Worm (Caenorhabditis elegans) whole organism, L1 larva: ENCODE results near the gene F14H8.8.

Experiments used
- C04F5.9 ChIP-seq: sonication (generic microtip); optimal IDR thresholded peaks from 2 replicates; lab custom pipeline; 2016; ENCODE audit warnings: missing genetic modification characterization, missing compliant biosample characterization
- C16A3.4 ChIP-seq: fragments of 150-350 bp; optimal IDR thresholded peaks from 2 replicates; lab custom pipeline; 2014; ENCODE audit warnings: missing biosample characterization, missing genetic modification characterization
- Y116A8C.19 ChIP-seq: sonication (generic microtip); optimal IDR thresholded peaks from 2 replicates; lab custom pipeline; 2016; ENCODE audit warnings: missing compliant biosample characterization, missing genetic modification characterization, borderline replicate concordance
- aha-1 ChIP-seq: fragments of 150-350 bp; optimal IDR thresholded peaks from 2 replicates; lab custom pipeline; 2014; ENCODE audit warnings: missing biosample characterization, missing genetic modification characterization
- ceh-63 ChIP-seq: fragments of 200-800 bp; sonication (Bioruptor generic); optimal IDR thresholded peaks from 2 replicates; lab custom pipeline; 2018; ENCODE audit warnings: mild to moderate bottlenecking, missing genetic modification characterization, missing compliant biosample characterization
- ces-1 ChIP-seq: fragments of 150-350 bp; optimal IDR thresholded peaks from 2 replicates; lab custom pipeline; 2014; ENCODE audit warnings: missing biosample characterization, missing genetic modification reagents, missing genetic modification characterization
- dpl-1 ChIP-seq, 3 experiments: fragments of 150-350 bp in 2 of 3; sonication (generic microtip) in 1 of 3; optimal IDR thresholded peaks; 2 replicates each; lab custom pipeline; 2014 to 2017; ENCODE audit warnings: missing biosample characterization in 3 of 3, missing genetic modification characterization in 3 of 3, missing genetic modification reagents in 3 of 3
- efl-1 ChIP-seq, 4 experiments: fragments of 150-350 bp; optimal IDR thresholded peaks in 3 of 4; peaks in 1 of 4; 1 replicate in 1 of 4; 2 replicates in 3 of 4; lab custom pipeline; 2014; ENCODE audit warnings: missing biosample characterization in 2 of 4, missing genetic modification characterization in 2 of 4, missing genetic modification reagents in 2 of 4
- efl-3 ChIP-seq: fragments of 200-800 bp; sonication (Bioruptor generic); optimal IDR thresholded peaks from 2 replicates; lab custom pipeline; 2018; ENCODE audit warnings: mild to moderate bottlenecking, missing genetic modification characterization, missing compliant biosample characterization
- egl-27 ChIP-seq, 2 experiments: fragments of 150-350 bp in 1 of 2; sonication (generic microtip); optimal IDR thresholded peaks; 3 replicates each; lab custom pipeline; 2017 to 2018; ENCODE audit warnings: missing biosample characterization in 2 of 2, missing genetic modification characterization in 2 of 2, missing genetic modification reagents in 2 of 2
- elt-2 ChIP-seq: sonication (generic microtip); optimal IDR thresholded peaks from 2 replicates; lab custom pipeline; 2016; ENCODE audit warnings: missing genetic modification characterization, mild to moderate bottlenecking, inconsistent platforms, missing compliant biosample characterization, missing genetic modification reagents
- fos-1 ChIP-seq: fragments of 150-350 bp; optimal IDR thresholded peaks from 2 replicates; lab custom pipeline; 2014; ENCODE audit warnings: missing biosample characterization, missing genetic modification characterization
- grh-1 ChIP-seq: fragments of 200-800 bp; sonication (Bioruptor generic); IDR thresholded peaks from 2 replicates; pipeline ENCODE4 v1.3.6; 2022; ENCODE audit warnings: missing genetic modification reagents, missing genetic modification characterization, missing compliant biosample characterization
- isw-1 ChIP-seq: fragments of 200-800 bp; sonication (Bioruptor generic); IDR thresholded peaks from 2 replicates; pipeline ENCODE4 v1.3.6; 2022; ENCODE audit warnings: missing genetic modification characterization, missing compliant biosample characterization
- lir-3 ChIP-seq: sonication (generic microtip); optimal IDR thresholded peaks from 2 replicates; lab custom pipeline; 2016; ENCODE audit warnings: mild to moderate bottlenecking, missing genetic modification characterization, moderate library complexity, missing compliant biosample characterization; ENCODE audit not compliant: poor library complexity
- mdl-1 ChIP-seq, 2 experiments: fragments of 150-350 bp; optimal IDR thresholded peaks; 2 replicates each; lab custom pipeline; 2014 to 2017; ENCODE audit warnings: missing biosample characterization in 2 of 2, missing genetic modification characterization in 2 of 2, inconsistent platforms in 1 of 2
- mep-1 ChIP-seq: fragments of 150-350 bp; optimal IDR thresholded peaks from 2 replicates; lab custom pipeline; 2014; ENCODE audit warnings: missing biosample characterization, missing genetic modification characterization
- nhr-12 ChIP-seq: sonication (generic microtip); optimal IDR thresholded peaks from 2 replicates; lab custom pipeline; 2017; ENCODE audit warnings: missing biosample characterization, missing genetic modification characterization
- nhr-19 ChIP-seq: fragments of 200-800 bp; sonication (Bioruptor generic); conservative IDR thresholded peaks from 2 replicates; pipeline ENCODE4 v1.3.6; 2022; ENCODE audit warnings: missing genetic modification characterization, missing compliant biosample characterization
- nhr-237 ChIP-seq: fragments of 150-350 bp; optimal IDR thresholded peaks from 2 replicates; lab custom pipeline; 2014; ENCODE audit warnings: missing biosample characterization, missing genetic modification characterization
- nhr-47 ChIP-seq: sonication (generic microtip); optimal IDR thresholded peaks from 2 replicates; lab custom pipeline; 2016; ENCODE audit warnings: mild to moderate bottlenecking, missing genetic modification characterization, moderate library complexity, missing compliant biosample characterization
- nhr-76 ChIP-seq: sonication (generic microtip); optimal IDR thresholded peaks from 2 replicates; lab custom pipeline; 2017; ENCODE audit warnings: missing biosample characterization, missing genetic modification characterization
- nhr-77 ChIP-seq: fragments of 150-350 bp; optimal IDR thresholded peaks from 2 replicates; lab custom pipeline; 2014; ENCODE audit warnings: missing biosample characterization, missing genetic modification characterization
- nhr-85 ChIP-seq: sonication (generic microtip); peaks from one replicate; lab custom pipeline; 2016; ENCODE audit warnings: missing genetic modification characterization, inconsistent platforms, missing compliant biosample characterization
- pag-3 ChIP-seq: sonication (generic microtip); optimal IDR thresholded peaks from 2 replicates; lab custom pipeline; 2017; ENCODE audit warnings: missing genetic modification characterization, mild to moderate bottlenecking, missing compliant biosample characterization, antibody characterized with exemption, borderline replicate concordance; ENCODE audit not compliant: insufficient read depth
- pax-3 ChIP-seq: fragments of 200-800 bp; sonication (Bioruptor generic); optimal IDR thresholded peaks from 2 replicates; lab custom pipeline; 2018; ENCODE audit warnings: mild to moderate bottlenecking, missing genetic modification characterization, moderate library complexity, missing compliant biosample characterization
- snu-23 ChIP-seq: sonication (generic microtip); optimal IDR thresholded peaks from 2 replicates; lab custom pipeline; 2016; ENCODE audit warnings: missing genetic modification characterization, missing compliant biosample characterization
- sptf-1 ChIP-seq: fragments of 150-350 bp; optimal IDR thresholded peaks from 2 replicates; lab custom pipeline; 2014; ENCODE audit warnings: missing biosample characterization, missing genetic modification characterization
- unc-130 ChIP-seq: fragments of 150-350 bp; optimal IDR thresholded peaks from 2 replicates; lab custom pipeline; 2017; ENCODE audit warnings: missing biosample characterization, missing genetic modification characterization, inconsistent platforms
- unc-30 ChIP-seq: sonication (generic microtip); optimal IDR thresholded peaks from 2 replicates; lab custom pipeline; 2017; ENCODE audit warnings: missing biosample characterization, missing genetic modification characterization
- unc-62 ChIP-seq: fragments of 150-350 bp; optimal IDR thresholded peaks from 2 replicates; lab custom pipeline; 2014; ENCODE audit warnings: missing biosample characterization, missing genetic modification reagents, missing genetic modification characterization
- vab-15 ChIP-seq: sonication (generic microtip); optimal IDR thresholded peaks from 2 replicates; lab custom pipeline; 2017; ENCODE audit warnings: missing genotype, mild to moderate bottlenecking, missing genetic modification characterization, missing compliant biosample characterization
- xbp-1 ChIP-seq: sonication (generic microtip); optimal IDR thresholded peaks from 2 replicates; lab custom pipeline; 2016; ENCODE audit warnings: missing genetic modification characterization, missing compliant biosample characterization
- zag-1 ChIP-seq: fragments of 150-350 bp; optimal IDR thresholded peaks from 2 replicates; lab custom pipeline; 2014; ENCODE audit warnings: missing biosample characterization, missing genetic modification characterization
- ztf-11 ChIP-seq, 2 experiments: sonication (generic microtip); optimal IDR thresholded peaks; 2 replicates each; lab custom pipeline; 2016 to 2017; ENCODE audit warnings: missing genetic modification characterization in 2 of 2, missing biosample characterization in 1 of 2, missing compliant biosample characterization in 1 of 2

Gene F14H8.8

DNA sequence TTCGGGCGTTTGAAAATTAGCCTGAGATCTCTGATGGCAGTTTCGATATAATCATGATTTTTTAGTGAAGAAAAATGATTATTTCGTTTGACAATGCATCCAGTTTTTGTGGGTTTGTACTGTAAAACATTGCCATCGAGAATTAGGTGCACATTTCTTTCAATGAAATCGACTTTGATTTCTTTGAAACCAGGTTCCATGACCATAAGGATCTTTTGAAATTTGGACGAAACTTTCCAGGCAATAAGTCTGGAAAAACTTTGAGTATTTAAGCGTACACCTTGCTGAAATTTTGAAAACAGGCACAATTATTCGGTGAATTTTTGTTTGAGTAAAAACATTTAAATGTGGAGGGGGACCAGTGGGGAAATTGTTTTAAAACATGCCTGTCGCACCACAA, 22.5 kb downstream of the F14H8.8 start:
- TF ChIP-seq mep-1 (tag; lab: Kevin White, UChicago) (no peak), pag-3 (tag; lab: Kevin White, UChicago) (no peak), egl-27 (tag; optimal IDR thresholded peaks at IDR 0.05; lab: Kevin White, UChicago) (no peak), nhr-85 (no peak), efl-3 (GFP tag; lab: Kevin White, UChicago) (no peak), Y116A8C.19 (tag; lab: Kevin White, UChicago) (no peak), elt-2 (no peak), ceh-63 (no peak), ces-1 (no peak), nhr-47 (no peak), grh-1 (GFP tag; lab: Robert Waterston, UW) (no peak), zag-1 (tag; lab: Kevin White, UChicago) (no peak), C04F5.9 (no peak), unc-130 (no peak), snu-23 (GFP tag; lab: Kevin White, UChicago) (no peak), dpl-1 (GFP tag; optimal IDR thresholded peaks at IDR 0.05; lab: Kevin White, UChicago) (no peak), mdl-1 (tag; optimal IDR thresholded peaks at IDR 0.05; lab: Kevin White, UChicago) (no peak), vab-15 (no peak)
- TF ChIP-seq, all 84 proteins: peak for 0

- TF ChIP-seq xbp-1 (tag; lab: Kevin White, UChicago) (no peak), fos-1 (tag; lab: Kevin White, UChicago) (no peak), unc-62 (GFP tag; lab: Kevin White, UChicago) (no peak), C16A3.4 (no peak), nhr-76 (no peak), Y116A8C.19 (tag; lab: Kevin White, UChicago) (no peak), nhr-12 (no peak), nhr-237 (tag; lab: Kevin White, UChicago) (no peak), nhr-77 (tag; lab: Kevin White, UChicago) (no peak), ztf-11 (tag; optimal IDR thresholded peaks at IDR 0.05; lab: Kevin White, UChicago) (no peak), lir-3 (tag; lab: Kevin White, UChicago) (no peak), efl-1 (optimal IDR thresholded peaks at IDR 0.05; lab: Kevin White, UChicago) (no peak), efl-1 (GFP tag; optimal IDR thresholded peaks at IDR 0.05 in 1 of 2; lab: Kevin White, UChicago) (no peak), nhr-85 (no peak), nhr-19 (no peak), isw-1 (GFP tag; lab: Robert Waterston, UW) (no peak), unc-130 (no peak), aha-1 (tag; lab: Kevin White, UChicago) (no peak)
Observed at ce11 chrV:15052368-15052767, 23.1 kb downstream of the F14H8.8 start, which contains the start of the genes fbxa-82 and C25D7.5. Gene fbxa-82, minus strand, starts transcription at chrV:15052530. Gene C25D7.5, plus strand, starts transcription at chrV:15052650.

ce11 chrV:15054733-15055132, 25.5 kb downstream of the F14H8.8 start:
- TF ChIP-seq sptf-1 (tag; lab: Kevin White, UChicago) (no peak), snu-23 (GFP tag; lab: Kevin White, UChicago) (no peak), unc-30 (tag; lab: Kevin White, UChicago) (no peak), pax-3 (tag; lab: Kevin White, UChicago) (no peak)

DNA sequence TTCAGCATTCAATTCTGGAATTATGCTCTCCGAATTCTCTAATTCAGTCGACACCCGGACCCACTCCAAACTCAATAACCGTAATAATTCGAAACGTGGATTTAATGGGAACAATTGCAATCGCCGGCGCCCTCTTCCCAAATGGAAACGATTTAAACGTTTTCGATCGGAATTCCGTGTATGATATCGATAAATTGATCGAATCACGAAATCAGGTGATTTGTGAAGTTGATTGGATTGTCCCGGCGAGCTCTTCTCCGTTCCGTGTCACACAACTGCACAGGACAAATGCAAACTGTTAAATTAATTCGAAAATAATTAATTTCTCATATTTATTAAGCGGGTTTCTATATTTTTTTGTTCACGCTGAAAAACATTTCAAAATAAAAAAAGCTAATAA, 26.6 kb downstream of the F14H8.8 start, which contains the start of gene C25D7.16:
TSS of gene C25D7.16 (plus strand) at position 301 of the 400 bp plus-strand sequence.
- no peak for TF ChIP-seq nhr-77 (tag; lab: Kevin White, UChicago)
- TF ChIP-seq efl-1 (optimal IDR thresholded peaks at IDR 0.05; lab: Kevin White, UChicago), result no peak
- TF ChIP-seq efl-1 (GFP tag; optimal IDR thresholded peaks at IDR 0.05 in 1 of 2; lab: Kevin White, UChicago), result peak in 1 of 2 experiments; percentile 49
